Fruit fly (Drosophila melanogaster) whole organism, prepupa: ENCODE measurements around the gene CG7168.

ENCODE experiments used
- CG10631 ChIP-seq: fragments of 200-800 bp; sonication (Bioruptor generic); optimal IDR thresholded peaks from 2 replicates; lab custom pipeline; 2016; ENCODE audit warnings: missing biosample characterization, missing genetic modification characterization
- CG11294 ChIP-seq: fragments of 200-800 bp; sonication (Bioruptor generic); IDR thresholded peaks from 2 replicates; pipeline ENCODE4 v1.3.6; 2022; ENCODE audit warnings: missing biosample characterization, missing genetic modification characterization
- CG11762 ChIP-seq: fragments of 200-800 bp; sonication (Bioruptor generic); optimal IDR thresholded peaks from 3 replicates; lab custom pipeline; 2016; ENCODE audit warnings: missing biosample characterization, missing genetic modification characterization; ENCODE audit not compliant: insufficient read depth
- CG11902 ChIP-seq: fragments of 200-800 bp; sonication (Bioruptor generic); optimal IDR thresholded peaks from 3 replicates; lab custom pipeline; 2016; ENCODE audit warnings: missing biosample characterization, missing genetic modification characterization
- CG15336 ChIP-seq: fragments of 200-800 bp; sonication (Bioruptor generic); IDR thresholded peaks from 2 replicates; pipeline ENCODE4 v1.3.6; 2022; ENCODE audit warnings: missing biosample characterization, missing genetic modification characterization
- CG16779 ChIP-seq: fragments of 200-800 bp; sonication (Bioruptor generic); optimal IDR thresholded peaks from 3 replicates; lab custom pipeline; 2017; ENCODE audit warnings: missing biosample characterization, mild to moderate bottlenecking, missing genetic modification characterization
- CG31627 ChIP-seq: fragments of 200-800 bp; sonication (Bioruptor generic); optimal IDR thresholded peaks from 3 replicates; lab custom pipeline; 2016; ENCODE audit warnings: missing biosample characterization, missing genetic modification characterization
- CG32006 ChIP-seq: fragments of 200-800 bp; sonication (Bioruptor generic); optimal IDR thresholded peaks from 3 replicates; lab custom pipeline; 2017; ENCODE audit warnings: missing biosample characterization, mild to moderate bottlenecking, missing genetic modification characterization
- CG34406 ChIP-seq: fragments of 200-800 bp; sonication (Bioruptor generic); optimal IDR thresholded peaks from 3 replicates; lab custom pipeline; 2016; ENCODE audit warnings: missing biosample characterization, missing genetic modification characterization
- CG3919 ChIP-seq: fragments of 200-800 bp; sonication (Bioruptor generic); optimal IDR thresholded peaks from 3 replicates; lab custom pipeline; 2016; ENCODE audit warnings: missing biosample characterization, missing genetic modification characterization
- CG6163 ChIP-seq: fragments of 200-800 bp; sonication (Bioruptor generic); IDR thresholded peaks from 3 replicates; pipeline ENCODE4 v1.3.6; 2022; ENCODE audit warnings: missing biosample characterization, missing genetic modification characterization
- CG6276 ChIP-seq: fragments of 200-800 bp; sonication (Bioruptor generic); optimal IDR thresholded peaks from 2 replicates; lab custom pipeline; 2017; ENCODE audit warnings: missing biosample characterization, mild to moderate bottlenecking, missing genetic modification characterization
- CG6792 ChIP-seq: fragments of 200-800 bp; sonication (Bioruptor generic); optimal IDR thresholded peaks from 3 replicates; lab custom pipeline; 2016; ENCODE audit warnings: missing biosample characterization, missing genetic modification characterization
- CG6808 ChIP-seq: fragments of 200-800 bp; sonication (Bioruptor generic); optimal IDR thresholded peaks from 3 replicates; lab custom pipeline; 2017; ENCODE audit warnings: missing biosample characterization, missing genetic modification characterization, mild to moderate bottlenecking, moderate library complexity, missing genetic modification reagents
- CG8319 ChIP-seq: fragments of 200-800 bp; sonication (Bioruptor generic); optimal IDR thresholded peaks from 3 replicates; lab custom pipeline; 2016; ENCODE audit warnings: missing biosample characterization, missing genetic modification characterization
- CG8632 ChIP-seq: fragments of 200-800 bp; sonication (Bioruptor generic); optimal IDR thresholded peaks from 3 replicates; lab custom pipeline; 2016; ENCODE audit warnings: missing biosample characterization, missing genetic modification characterization
- CG9139 ChIP-seq: fragments of 200-800 bp; sonication (Bioruptor generic); optimal IDR thresholded peaks from 3 replicates; lab custom pipeline; 2017; ENCODE audit warnings: missing biosample characterization, mild to moderate bottlenecking, missing genetic modification characterization
- Eip75B ChIP-seq: fragments of 200-800 bp; sonication (Bioruptor generic); optimal IDR thresholded peaks from 3 replicates; lab custom pipeline; 2016; ENCODE audit warnings: missing biosample characterization, missing genetic modification characterization
- Eip78C ChIP-seq: fragments of 200-800 bp; sonication (Bioruptor generic); peaks from one replicate; lab custom pipeline; 2016; ENCODE audit warnings: missing biosample characterization, missing genetic modification characterization
- Eip93F ChIP-seq: fragments of 200-800 bp; sonication (Bioruptor generic); optimal IDR thresholded peaks from 2 replicates; lab custom pipeline; 2016; ENCODE audit warnings: missing biosample characterization, mild to moderate bottlenecking, missing genetic modification characterization
- Ets21C ChIP-seq: fragments of 200-800 bp; sonication (Bioruptor generic); optimal IDR thresholded peaks from 3 replicates; lab custom pipeline; 2016; ENCODE audit warnings: missing biosample characterization, missing genetic modification characterization
- Gug ChIP-seq: fragments of 200-800 bp; sonication (Bioruptor generic); IDR thresholded peaks from 2 replicates; pipeline ENCODE4 v1.3.6; 2022; ENCODE audit warnings: missing biosample characterization, missing genetic modification characterization
- Hr38 ChIP-seq: sonication (Bioruptor generic); optimal IDR thresholded peaks from 2 replicates; lab custom pipeline; 2016; ENCODE audit warnings: missing biosample characterization, missing genetic modification characterization
- Lpt ChIP-seq: fragments of 200-800 bp; sonication (Bioruptor generic); optimal IDR thresholded peaks from 3 replicates; lab custom pipeline; 2016; ENCODE audit warnings: missing biosample characterization, missing genetic modification characterization
- Met ChIP-seq: fragments of 200-800 bp; sonication (Bioruptor generic); optimal IDR thresholded peaks from 3 replicates; lab custom pipeline; 2016; ENCODE audit warnings: missing biosample characterization, missing genetic modification characterization
- OdsH ChIP-seq: fragments of 200-800 bp; sonication (Bioruptor generic); optimal IDR thresholded peaks from 3 replicates; lab custom pipeline; 2016; ENCODE audit warnings: missing biosample characterization, missing genetic modification characterization
- Smox ChIP-seq: fragments of 200-800 bp; sonication (Bioruptor generic); optimal IDR thresholded peaks from 3 replicates; lab custom pipeline; 2016; ENCODE audit warnings: missing biosample characterization, missing genetic modification characterization
- Sox14 ChIP-seq: fragments of 200-800 bp; sonication (Bioruptor generic); optimal IDR thresholded peaks from 3 replicates; lab custom pipeline; 2016; ENCODE audit warnings: missing biosample characterization, missing genetic modification characterization
- Sox15 ChIP-seq: fragments of 200-800 bp; sonication (Bioruptor generic); optimal IDR thresholded peaks from 3 replicates; lab custom pipeline; 2016; ENCODE audit warnings: missing biosample characterization, missing genetic modification characterization
- achi ChIP-seq: fragments of 200-800 bp; sonication (Bioruptor generic); optimal IDR thresholded peaks from 3 replicates; lab custom pipeline; 2016; ENCODE audit warnings: missing biosample characterization, missing genetic modification characterization
- cyc ChIP-seq: fragments of 200-800 bp; sonication (Bioruptor generic); optimal IDR thresholded peaks from 3 replicates; lab custom pipeline; 2016; ENCODE audit warnings: missing biosample characterization, missing genetic modification characterization
- dsx ChIP-seq: fragments of 200-800 bp; optimal IDR thresholded peaks from 3 replicates; lab custom pipeline; 2019; ENCODE audit warnings: missing biosample characterization, mild to moderate bottlenecking, missing genetic modification characterization, moderate library complexity; ENCODE audit not compliant: poor library complexity, severe bottlenecking
- eg ChIP-seq: fragments of 200-800 bp; sonication (Bioruptor generic); IDR thresholded peaks from 3 replicates; pipeline ENCODE4 v1.3.6; 2022; ENCODE audit warnings: missing biosample characterization, missing genetic modification characterization
- esn ChIP-seq: fragments of 200-800 bp; sonication (Bioruptor generic); optimal IDR thresholded peaks from 2 replicates; lab custom pipeline; 2016; ENCODE audit warnings: missing biosample characterization, mild to moderate bottlenecking, missing genetic modification characterization, moderate library complexity
- fd85E ChIP-seq: fragments of 200-800 bp; sonication (Bioruptor generic); optimal IDR thresholded peaks from 3 replicates; lab custom pipeline; 2016; ENCODE audit warnings: missing biosample characterization, missing genetic modification characterization
- lz ChIP-seq: fragments of 200-800 bp; sonication (Bioruptor generic); optimal IDR thresholded peaks from 3 replicates; lab custom pipeline; 2016; ENCODE audit warnings: missing biosample characterization, missing genetic modification characterization
- net ChIP-seq: fragments of 200-800 bp; sonication (Bioruptor generic); optimal IDR thresholded peaks from 3 replicates; lab custom pipeline; 2016; ENCODE audit warnings: missing biosample characterization, missing genetic modification characterization
- pdm3 ChIP-seq: fragments of 200-800 bp; sonication (Bioruptor generic); optimal IDR thresholded peaks from 3 replicates; lab custom pipeline; 2016; ENCODE audit warnings: missing biosample characterization, missing genetic modification characterization
- spab ChIP-seq: fragments of 200-800 bp; sonication (Bioruptor generic); optimal IDR thresholded peaks from 2 replicates; lab custom pipeline; 2017; ENCODE audit warnings: missing biosample characterization, mild to moderate bottlenecking, missing genetic modification characterization, missing genetic modification reagents
- svp ChIP-seq: fragments of 200-800 bp; sonication (Bioruptor generic); peaks from one replicate; lab custom pipeline; 2016; ENCODE audit warnings: missing biosample characterization, missing genetic modification characterization
- vri ChIP-seq: fragments of 200-800 bp; sonication (Bioruptor generic); optimal IDR thresholded peaks from 3 replicates; lab custom pipeline; 2016; ENCODE audit warnings: missing biosample characterization, mild to moderate bottlenecking, missing genetic modification characterization

The CG7168 gene

dm6 chr3R:18230229-18230628, 4.3 kb upstream of the CG7168 start:
- TF ChIP-seq svp (GFP tag; lab: Kevin White, UChicago) (peak; percentile 72), CG9139 (GFP tag; lab: Kevin White, UChicago) (no peak)

- no peak for TF ChIP-seq CG34406 (GFP tag; lab: Kevin White, UChicago)
- TF ChIP-seq Eip78C (GFP tag; lab: Kevin White, UChicago): peak; percentile 66
- TF ChIP-seq CG8319 (GFP tag; lab: Kevin White, UChicago): no peak
- TF ChIP-seq svp (GFP tag; lab: Kevin White, UChicago): peak; percentile 44
- TF ChIP-seq fd85E (GFP tag; lab: Kevin White, UChicago): no peak
- no peak for TF ChIP-seq cyc (GFP tag; lab: Kevin White, UChicago)
- no peak for TF ChIP-seq vri
These were observed 2.9 kb upstream of the CG7168 start for dm6 chr3R:18228713-18229222.

- no peak for TF ChIP-seq Lpt
- TF ChIP-seq CG6276 (GFP tag; lab: Kevin White, UChicago): no peak
- TF ChIP-seq OdsH (GFP tag; lab: Kevin White, UChicago): no peak
- no peak for TF ChIP-seq CG6163 (GFP tag; lab: Robert Waterston, UW)
- TF ChIP-seq CG16779: no peak
- no peak for TF ChIP-seq fd85E (GFP tag; lab: Kevin White, UChicago)
- TF ChIP-seq Hr38 (GFP tag; lab: Kevin White, UChicago): no peak
- TF ChIP-seq svp (GFP tag; lab: Kevin White, UChicago): peak; percentile 95
- no peak for TF ChIP-seq CG6808 (GFP tag; lab: Kevin White, UChicago)
- TF ChIP-seq spab (GFP tag; lab: Kevin White, UChicago): no peak
- TF ChIP-seq CG10631 (GFP tag; lab: Kevin White, UChicago): no peak
- no peak for TF ChIP-seq CG8319 (GFP tag; lab: Kevin White, UChicago)
- no peak for TF ChIP-seq Eip78C (GFP tag; lab: Kevin White, UChicago)
- peak; percentile 49 for TF ChIP-seq vri
- TF ChIP-seq lz (GFP tag; lab: Kevin White, UChicago): no peak
These were observed 1.5 kb upstream of the CG7168 start for dm6 chr3R:18227385-18227784.

- TF ChIP-seq spab (GFP tag; lab: Kevin White, UChicago) (no peak), Smox (no peak), Gug (GFP tag; lab: Robert Waterston, UW) (no peak), Hr38 (GFP tag; lab: Kevin White, UChicago) (no peak), CG8632 (GFP tag; lab: Kevin White, UChicago) (no peak), CG31627 (GFP tag; lab: Kevin White, UChicago) (no peak), Eip78C (GFP tag; lab: Kevin White, UChicago) (no peak), CG6163 (GFP tag; lab: Robert Waterston, UW) (no peak), Met (GFP tag; lab: Kevin White, UChicago) (no peak), CG16779 (no peak), dsx (GFP tag; lab: Kevin White, UChicago) (no peak), CG3919 (GFP tag; lab: Kevin White, UChicago) (no peak), Ets21C (GFP tag; lab: Kevin White, UChicago) (no peak), CG11902 (GFP tag; lab: Kevin White, UChicago) (no peak), CG32006 (GFP tag; lab: Kevin White, UChicago) (no peak), esn (GFP tag; lab: Kevin White, UChicago) (no peak), Eip75B (GFP tag; lab: Kevin White, UChicago) (no peak)
These were observed 901 bp upstream of the CG7168 start for dm6 chr3R:18226809-18227157.

- TF ChIP-seq Sox15 (peak; percentile 13), CG11762 (GFP tag; lab: Kevin White, UChicago) (peak; percentile 46), CG6276 (GFP tag; lab: Kevin White, UChicago) (no peak), Eip75B (GFP tag; lab: Kevin White, UChicago) (no peak), Eip78C (GFP tag; lab: Kevin White, UChicago) (peak; percentile 73), achi (GFP tag; lab: Kevin White, UChicago) (peak; percentile 66), CG11294 (GFP tag; lab: Robert Waterston, UW) (no peak), CG6792 (GFP tag; lab: Kevin White, UChicago) (peak; percentile 33), Eip93F (GFP tag; lab: Kevin White, UChicago) (no peak), Gug (GFP tag; lab: Robert Waterston, UW) (no peak), OdsH (GFP tag; lab: Kevin White, UChicago) (peak; percentile 63), cyc (GFP tag; lab: Kevin White, UChicago) (peak; percentile 30), net (GFP tag; lab: Kevin White, UChicago) (peak; percentile 21), dsx (GFP tag; lab: Kevin White, UChicago) (peak; percentile 55), eg (GFP tag; lab: Robert Waterston, UW) (no peak), Sox14 (GFP tag; lab: Kevin White, UChicago) (peak; percentile 33), pdm3 (GFP tag; lab: Kevin White, UChicago) (no peak), Hr38 (GFP tag; lab: Kevin White, UChicago) (no peak), CG8319 (GFP tag; lab: Kevin White, UChicago) (peak; percentile 32), CG3919 (GFP tag; lab: Kevin White, UChicago) (peak; percentile 53), lz (GFP tag; lab: Kevin White, UChicago) (peak; percentile 41), CG31627 (GFP tag; lab: Kevin White, UChicago) (peak; percentile 42), CG15336 (no peak), spab (GFP tag; lab: Kevin White, UChicago) (no peak), CG34406 (GFP tag; lab: Kevin White, UChicago) (peak; percentile 68), esn (GFP tag; lab: Kevin White, UChicago) (peak; percentile 65)
These were observed 2.4 kb downstream of the CG7168 start, which contains the start of the genes mTerf5 and Non3 for dm6 chr3R:18223434-18223833. Gene mTerf5, minus strand, starts transcription at chr3R:18223682. Gene Non3, plus strand, starts transcription at chr3R:18223722.
